Worm (Caenorhabditis elegans) whole organism, young adult: ENCODE measurements around the gene scd-1.
A peak's percentile ranks its signal among the peaks of the same experiment; 100 is the strongest.

ENCODE experiments used
- B0261.1 ChIP-seq: sonication (generic microtip); optimal IDR thresholded peaks from 2 replicates; lab custom pipeline; 2016; ENCODE audit warnings: mild to moderate bottlenecking, missing genetic modification characterization, moderate library complexity, missing compliant biosample characterization
- B0336.3 ChIP-seq: fragments of 200-800 bp; sonication (Bioruptor generic); IDR thresholded peaks from 2 replicates; pipeline ENCODE4 v1.3.6; 2022; ENCODE audit warnings: missing genetic modification characterization, missing compliant biosample characterization
- C06A6.2 ChIP-seq: fragments of 200-800 bp; sonication (Bioruptor generic); conservative IDR thresholded peaks from 2 replicates; pipeline ENCODE4 v1.3.6; 2022; ENCODE audit warnings: missing genetic modification characterization, missing compliant biosample characterization
- F22D6.2 ChIP-seq: sonication (generic microtip); optimal IDR thresholded peaks from 2 replicates; lab custom pipeline; 2016; ENCODE audit warnings: mild to moderate bottlenecking, missing genetic modification characterization, missing compliant biosample characterization
- F37B4.10 ChIP-seq: fragments of 200-800 bp; sonication (Bioruptor generic); IDR thresholded peaks from 2 replicates; pipeline ENCODE4 v1.3.6; 2022; ENCODE audit warnings: missing genetic modification characterization, missing compliant biosample characterization
- K11D2.4 ChIP-seq: fragments of 200-800 bp; sonication (Bioruptor generic); IDR thresholded peaks from 2 replicates; pipeline ENCODE4 v1.3.6; 2022; ENCODE audit warnings: missing genetic modification reagents, missing genetic modification characterization, missing compliant biosample characterization
- Y79H2A.3 ChIP-seq: fragments of 200-800 bp; sonication (Bioruptor generic); conservative IDR thresholded peaks from 2 replicates; pipeline ENCODE4 v1.3.6; 2022; ENCODE audit warnings: missing genetic modification reagents, missing genetic modification characterization, missing compliant biosample characterization
- Y95B8A.8 ChIP-seq: fragments of 200-800 bp; sonication (Bioruptor generic); IDR thresholded peaks from 2 replicates; pipeline ENCODE4 v1.3.6; 2022; ENCODE audit warnings: missing genetic modification reagents, missing genetic modification characterization, missing compliant biosample characterization
- ZK185.1 ChIP-seq: sonication (generic microtip); optimal IDR thresholded peaks from 2 replicates; lab custom pipeline; 2016; ENCODE audit warnings: mild to moderate bottlenecking, missing genetic modification characterization, missing compliant biosample characterization; ENCODE audit not compliant: poor library complexity, severe bottlenecking
- akir-1 ChIP-seq: fragments of 200-800 bp; sonication (Bioruptor generic); optimal IDR thresholded peaks from 2 replicates; lab custom pipeline; 2018; ENCODE audit warnings: mild to moderate bottlenecking, missing genetic modification characterization, moderate library complexity, missing compliant biosample characterization
- athp-1 ChIP-seq: sonication (generic microtip); optimal IDR thresholded peaks from 2 replicates; lab custom pipeline; 2017; ENCODE audit warnings: mild to moderate bottlenecking, missing genetic modification characterization, missing compliant biosample characterization
- cebp-1 ChIP-seq, 2 experiments: fragments of 200-800 bp in 1 of 2; sonication (Bioruptor generic) in 1 of 2; sonication (generic microtip) in 1 of 2; IDR thresholded peaks in 1 of 2; optimal IDR thresholded peaks in 1 of 2; 2 replicates each; pipeline versions ENCODE4 v1.3.6 to Lab custom; 2017 to 2022; ENCODE audit warnings: missing compliant biosample characterization in 2 of 2, missing genetic modification characterization in 2 of 2, mild to moderate bottlenecking in 1 of 2, missing genetic modification reagents in 1 of 2, moderate library complexity in 1 of 2
- cebp-2 ChIP-seq: fragments of 200-800 bp; sonication (Bioruptor generic); IDR thresholded peaks from 2 replicates; pipeline ENCODE4 v1.3.6; 2022; ENCODE audit warnings: missing genetic modification characterization, missing compliant biosample characterization
- ceh-100 ChIP-seq: fragments of 200-800 bp; sonication (Bioruptor generic); IDR thresholded peaks from 2 replicates; pipeline ENCODE4 v1.3.6; 2022; ENCODE audit warnings: missing genetic modification reagents, missing genetic modification characterization, missing compliant biosample characterization
- ceh-27 ChIP-seq: fragments of 200-800 bp; sonication (Bioruptor generic); optimal IDR thresholded peaks from 2 replicates; lab custom pipeline; 2018; ENCODE audit warnings: mild to moderate bottlenecking, missing genetic modification characterization, moderate library complexity, missing compliant biosample characterization
- ceh-79 ChIP-seq: sonication (generic microtip); optimal IDR thresholded peaks from 2 replicates; lab custom pipeline; 2017; ENCODE audit warnings: mild to moderate bottlenecking, missing genetic modification characterization, missing compliant biosample characterization
- ceh-91 ChIP-seq: fragments of 200-800 bp; sonication (Bioruptor generic); IDR thresholded peaks from 2 replicates; pipeline ENCODE4 v1.3.6; 2022; ENCODE audit warnings: missing genetic modification reagents, missing genetic modification characterization, missing compliant biosample characterization
- chd-7 ChIP-seq: sonication (generic microtip); optimal IDR thresholded peaks from 2 replicates; lab custom pipeline; 2016; ENCODE audit warnings: mild to moderate bottlenecking, missing genetic modification characterization, moderate library complexity, missing compliant biosample characterization
- egl-44 ChIP-seq: fragments of 200-800 bp; sonication (Bioruptor generic); IDR thresholded peaks from 2 replicates; pipeline ENCODE4 v1.3.6; 2022; ENCODE audit warnings: missing genetic modification reagents, missing genetic modification characterization, missing compliant biosample characterization
- egrh-3 ChIP-seq: fragments of 200-800 bp; sonication (Bioruptor generic); IDR thresholded peaks from 2 replicates; pipeline ENCODE4 v1.3.6; 2022; ENCODE audit warnings: missing genetic modification reagents, missing genetic modification characterization, missing compliant biosample characterization
- ekl-4 ChIP-seq: fragments of 200-800 bp; sonication (Bioruptor generic); IDR thresholded peaks from 2 replicates; pipeline ENCODE4 v1.3.6; 2022; ENCODE audit warnings: missing genetic modification reagents, missing genetic modification characterization, missing compliant biosample characterization
- ets-4 ChIP-seq: fragments of 200-800 bp; sonication (Bioruptor generic); optimal IDR thresholded peaks from 2 replicates; lab custom pipeline; 2018; ENCODE audit warnings: mild to moderate bottlenecking, missing genetic modification characterization, missing compliant biosample characterization
- him-1 ChIP-seq: sonication (generic microtip); optimal IDR thresholded peaks from 2 replicates; lab custom pipeline; 2016; ENCODE audit warnings: missing genotype, missing genetic modification reagents, missing genetic modification characterization, missing compliant biosample characterization
- let-526 ChIP-seq: fragments of 200-800 bp; sonication (Bioruptor generic); IDR thresholded peaks from 2 replicates; pipeline ENCODE4 v1.3.6; 2022; ENCODE audit warnings: missing genetic modification reagents, missing genetic modification characterization, missing compliant biosample characterization
- let-607 ChIP-seq, 2 experiments: fragments of 200-800 bp in 1 of 2; sonication (Bioruptor generic) in 1 of 2; sonication (generic microtip) in 1 of 2; optimal IDR thresholded peaks; 2 replicates each; lab custom pipeline; 2016 to 2018; ENCODE audit warnings: mild to moderate bottlenecking in 2 of 2, missing compliant biosample characterization in 2 of 2, missing genetic modification characterization in 2 of 2, moderate library complexity in 2 of 2, missing genotype in 1 of 2
- lin-40 ChIP-seq: sonication (generic microtip); optimal IDR thresholded peaks from 2 replicates; lab custom pipeline; 2016; ENCODE audit warnings: missing genetic modification characterization, mild to moderate bottlenecking, missing compliant biosample characterization, missing genotype, missing genetic modification reagents
- lir-1 ChIP-seq: fragments of 200-800 bp; sonication (Bioruptor generic); conservative IDR thresholded peaks from 2 replicates; pipeline ENCODE4 v1.3.6; 2022; ENCODE audit warnings: missing genetic modification reagents, missing genetic modification characterization, missing compliant biosample characterization
- madf-8 ChIP-seq: fragments of 200-800 bp; sonication (Bioruptor generic); conservative IDR thresholded peaks from 2 replicates; pipeline ENCODE4 v1.3.6; 2022; ENCODE audit warnings: missing genetic modification reagents, missing genetic modification characterization, missing compliant biosample characterization
- mcd-1 ChIP-seq: fragments of 200-800 bp; sonication (Bioruptor generic); IDR thresholded peaks from 2 replicates; pipeline ENCODE4 v1.3.6; 2022; ENCODE audit warnings: missing genetic modification reagents, missing genetic modification characterization, missing compliant biosample characterization
- mxl-1 ChIP-seq: sonication (generic microtip); optimal IDR thresholded peaks from 2 replicates; lab custom pipeline; 2016; ENCODE audit warnings: missing genetic modification characterization, missing compliant biosample characterization
- nhr-120 ChIP-seq: fragments of 200-800 bp; sonication (Bioruptor generic); IDR thresholded peaks from 2 replicates; pipeline ENCODE4 v1.3.6; 2022; ENCODE audit warnings: missing genetic modification characterization, missing compliant biosample characterization
- repo-1 ChIP-seq: sonication (generic microtip); optimal IDR thresholded peaks from 2 replicates; lab custom pipeline; 2017; ENCODE audit warnings: mild to moderate bottlenecking, missing genetic modification characterization, missing compliant biosample characterization
- snpc-4 ChIP-seq, 5 experiments: fragments of 150-350 bp in 1 of 5; sonication (generic microtip) in 4 of 5; optimal IDR thresholded peaks; 2 replicates each; lab custom pipeline; 2014 to 2018; ENCODE audit warnings: missing genetic modification characterization in 5 of 5, missing biosample characterization in 3 of 5, antibody characterized with exemption in 2 of 5, mild to moderate bottlenecking in 2 of 5, missing compliant biosample characterization in 2 of 5, missing genotype in 2 of 5, moderate library complexity in 2 of 5, missing genetic modification reagents in 1 of 5
- somi-1 ChIP-seq: fragments of 200-800 bp; sonication (Bioruptor generic); optimal IDR thresholded peaks from 2 replicates; lab custom pipeline; 2018; ENCODE audit warnings: mild to moderate bottlenecking, missing genetic modification characterization, missing compliant biosample characterization
- tbp1 ChIP-seq: fragments of 200-800 bp; sonication (Bioruptor generic); optimal IDR thresholded peaks from 2 replicates; lab custom pipeline; 2018; ENCODE audit warnings: mild to moderate bottlenecking, missing genetic modification characterization, missing compliant biosample characterization
- unc-130 ChIP-seq: sonication (generic microtip); optimal IDR thresholded peaks from 2 replicates; lab custom pipeline; 2016; ENCODE audit warnings: missing genetic modification reagents, missing genetic modification characterization, missing compliant biosample characterization
- zfh-2 ChIP-seq: fragments of 200-800 bp; sonication (Bioruptor generic); conservative IDR thresholded peaks from 2 replicates; pipeline ENCODE4 v1.3.6; 2022; ENCODE audit warnings: missing genetic modification reagents, missing genetic modification characterization, missing compliant biosample characterization
- ztf-28 ChIP-seq: fragments of 200-800 bp; sonication (Bioruptor generic); IDR thresholded peaks from 2 replicates; pipeline ENCODE4 v1.3.6; 2022; ENCODE audit warnings: missing genetic modification reagents, missing genetic modification characterization, missing compliant biosample characterization
- ztf-3 ChIP-seq: fragments of 200-800 bp; sonication (Bioruptor generic); optimal IDR thresholded peaks from 2 replicates; lab custom pipeline; 2018; ENCODE audit warnings: mild to moderate bottlenecking, missing genetic modification characterization, missing compliant biosample characterization

Gene scd-1

ce11 chrX:12513415-12513814, 12.2 kb downstream of the scd-1 start:
- TF ChIP-seq him-1 (no peak), lin-40 (no peak), ceh-100 (GFP tag; lab: Robert Waterston, UW) (no peak)

ce11 chrX:12512472-12513137, 13.0 kb downstream of the scd-1 start:
- TF ChIP-seq C06A6.2 (GFP tag; lab: Robert Waterston, UW) (no peak), lin-40 (no peak)

ce11 chrX:12511384-12512007, 14.1 kb downstream of the scd-1 start:
- no peak for TF ChIP-seq Y95B8A.8 (GFP tag; lab: Robert Waterston, UW)
- TF ChIP-seq cebp-1 (GFP tag; IDR thresholded peaks at IDR 0.05; lab: Robert Waterston, UW), result no peak
- TF ChIP-seq cebp-1 (tag; optimal IDR thresholded peaks at IDR 0.05; lab: Kevin White, UChicago), result peak; percentile 1
- no peak for TF ChIP-seq F22D6.2 (tag; lab: Kevin White, UChicago)

ce11 chrX:12510148-12510785, 15.3 kb downstream of the scd-1 start:
- TF ChIP-seq snpc-4 (GFP tag; optimal IDR thresholded peaks at IDR 0.05; lab: Kevin White, UChicago), result no peak
- no peak for TF ChIP-seq snpc-4 (tag; optimal IDR thresholded peaks at IDR 0.05; lab: Kevin White, UChicago)
- TF ChIP-seq ets-4 (GFP tag; lab: Kevin White, UChicago), result no peak
- TF ChIP-seq B0261.1 (tag; lab: Kevin White, UChicago), result no peak
- TF ChIP-seq ceh-100 (GFP tag; lab: Robert Waterston, UW), result no peak
- TF ChIP-seq let-526 (GFP tag; lab: Robert Waterston, UW), result no peak
- TF ChIP-seq ekl-4 (GFP tag; lab: Robert Waterston, UW), result no peak
- TF ChIP-seq Y79H2A.3 (GFP tag; lab: Robert Waterston, UW), result no peak
- TF ChIP-seq repo-1, result no peak
- no peak for TF ChIP-seq ceh-91 (GFP tag; lab: Robert Waterston, UW)
- no peak for TF ChIP-seq unc-130 (GFP tag; lab: Kevin White, UChicago)
- TF ChIP-seq lin-40, result no peak
- TF ChIP-seq ztf-28, result no peak
- no peak for TF ChIP-seq egl-44 (GFP tag; lab: Robert Waterston, UW)
- no peak for TF ChIP-seq F37B4.10 (GFP tag; lab: Robert Waterston, UW)
- TF ChIP-seq mcd-1, result peak; percentile 30
- no peak for TF ChIP-seq cebp-2
- no peak for TF ChIP-seq mxl-1 (tag; lab: Kevin White, UChicago)
- TF ChIP-seq zfh-2 (GFP tag; lab: Robert Waterston, UW), result peak; percentile 76
- no peak for TF ChIP-seq F22D6.2 (tag; lab: Kevin White, UChicago)
- TF ChIP-seq athp-1, result no peak
- no peak for TF ChIP-seq let-607 (tag; optimal IDR thresholded peaks at IDR 0.05; lab: Kevin White, UChicago)
- no peak for TF ChIP-seq ceh-79 (tag; lab: Kevin White, UChicago)
- TF ChIP-seq cebp-1 (GFP tag; IDR thresholded peaks at IDR 0.05; lab: Robert Waterston, UW), result no peak
- TF ChIP-seq cebp-1 (tag; optimal IDR thresholded peaks at IDR 0.05; lab: Kevin White, UChicago), result peak; percentile 32
- TF ChIP-seq B0336.3 (GFP tag; lab: Robert Waterston, UW), result no peak
- no peak for TF ChIP-seq ZK185.1 (tag; lab: Kevin White, UChicago)
- TF ChIP-seq K11D2.4 (GFP tag; lab: Robert Waterston, UW), result 0 out of 2 replicates have a peak, but pooled peaks have one; percentile 19
- no peak for TF ChIP-seq akir-1 (GFP tag; lab: Kevin White, UChicago)
- TF ChIP-seq tbp1 (GFP tag; lab: Kevin White, UChicago), result no peak
- TF ChIP-seq madf-8, result no peak
- no peak for TF ChIP-seq lir-1 (GFP tag; lab: Robert Waterston, UW)
- peak; percentile 13; the same call in 1 of the 2 replicates for TF ChIP-seq egrh-3 (GFP tag; lab: Robert Waterston, UW)
- TF ChIP-seq ceh-27 (GFP tag; lab: Kevin White, UChicago), result peak; percentile 30
- TF ChIP-seq ztf-3, result no peak
- TF ChIP-seq chd-7, result no peak
- TF ChIP-seq nhr-120 (GFP tag; lab: Robert Waterston, UW), result no peak
- TF ChIP-seq somi-1 (GFP tag; lab: Kevin White, UChicago), result no peak
